Worm (Caenorhabditis elegans) whole organism, early embryonic: Measurements from ENCODE around the gene hyls-1.

Experiments used
- B0310.2 ChIP-seq: sonication (generic microtip); optimal IDR thresholded peaks from 2 replicates; lab custom pipeline; 2016; ENCODE audit warnings: mild to moderate bottlenecking, missing genetic modification characterization, missing compliant biosample characterization
- F13C5.2 ChIP-seq: sonication (generic microtip); optimal IDR thresholded peaks from 2 replicates; lab custom pipeline; 2017; ENCODE audit warnings: mild to moderate bottlenecking, missing genetic modification characterization, inconsistent platforms, missing compliant biosample characterization
- aly-1 ChIP-seq: sonication (generic microtip); optimal IDR thresholded peaks from 2 replicates; lab custom pipeline; 2016; ENCODE audit warnings: missing genetic modification characterization, missing compliant biosample characterization
- ama-1 ChIP-seq: fragments of 150-350 bp; optimal IDR thresholded peaks from 2 replicates; lab custom pipeline; 2014
- ceh-13 ChIP-seq: fragments of 200-800 bp; sonication (Bioruptor generic); optimal IDR thresholded peaks from 2 replicates; lab custom pipeline; 2018; ENCODE audit warnings: mild to moderate bottlenecking, missing genetic modification characterization, missing compliant biosample characterization
- ceh-36 ChIP-seq: sonication (generic microtip); optimal IDR thresholded peaks from 2 replicates; lab custom pipeline; 2016; ENCODE audit warnings: missing genetic modification characterization, inconsistent platforms, missing compliant biosample characterization
- ets-7 ChIP-seq: sonication (generic microtip); optimal IDR thresholded peaks from 2 replicates; lab custom pipeline; 2016; ENCODE audit warnings: missing genotype, missing genetic modification characterization, missing compliant biosample characterization
- flt-1 ChIP-seq: fragments of 200-800 bp; sonication (Bioruptor generic); IDR thresholded peaks from 2 replicates; pipeline ENCODE4 v1.3.6; 2022; ENCODE audit warnings: missing genetic modification characterization, missing compliant biosample characterization
- hmbx-1 ChIP-seq: sonication (generic microtip); optimal IDR thresholded peaks from 2 replicates; lab custom pipeline; 2016; ENCODE audit warnings: mild to moderate bottlenecking, missing genetic modification characterization, missing compliant biosample characterization
- hmg-4 ChIP-seq: fragments of 200-800 bp; sonication (Bioruptor generic); optimal IDR thresholded peaks from 2 replicates; lab custom pipeline; 2018; ENCODE audit warnings: mild to moderate bottlenecking, missing genetic modification characterization, missing compliant biosample characterization
- hnd-1 ChIP-seq: sonication (generic microtip); optimal IDR thresholded peaks from 2 replicates; lab custom pipeline; 2016; ENCODE audit warnings: missing genetic modification characterization, missing compliant biosample characterization
- pes-1 ChIP-seq: fragments of 200-800 bp; sonication (Bioruptor generic); IDR thresholded peaks from 2 replicates; pipeline ENCODE4 v1.3.6; 2022; ENCODE audit warnings: missing genetic modification reagents, missing genetic modification characterization, missing compliant biosample characterization
- scrt-1 ChIP-seq: fragments of 200-800 bp; sonication (Bioruptor generic); IDR thresholded peaks from 2 replicates; pipeline ENCODE4 v1.3.6; 2022; ENCODE audit warnings: missing genetic modification characterization, missing compliant biosample characterization
- sea-1 ChIP-seq: fragments of 200-800 bp; sonication (Bioruptor generic); conservative IDR thresholded peaks from 2 replicates; pipeline ENCODE4 v1.3.6; 2022; ENCODE audit warnings: missing genetic modification characterization, missing compliant biosample characterization
- tbx-11 ChIP-seq: fragments of 200-800 bp; sonication (Bioruptor generic); IDR thresholded peaks from 2 replicates; pipeline ENCODE4 v1.3.6; 2022; ENCODE audit warnings: missing genetic modification characterization, missing compliant biosample characterization
- tbx-37 ChIP-seq: fragments of 200-800 bp; sonication (Bioruptor generic); conservative IDR thresholded peaks from 2 replicates; pipeline ENCODE4 v1.3.6; 2022; ENCODE audit warnings: missing genetic modification reagents, missing genetic modification characterization, missing compliant biosample characterization
- tra-4 ChIP-seq: sonication (generic microtip); optimal IDR thresholded peaks from 2 replicates; lab custom pipeline; 2017; ENCODE audit warnings: missing genetic modification characterization, missing compliant biosample characterization

The hyls-1 gene

DNA sequence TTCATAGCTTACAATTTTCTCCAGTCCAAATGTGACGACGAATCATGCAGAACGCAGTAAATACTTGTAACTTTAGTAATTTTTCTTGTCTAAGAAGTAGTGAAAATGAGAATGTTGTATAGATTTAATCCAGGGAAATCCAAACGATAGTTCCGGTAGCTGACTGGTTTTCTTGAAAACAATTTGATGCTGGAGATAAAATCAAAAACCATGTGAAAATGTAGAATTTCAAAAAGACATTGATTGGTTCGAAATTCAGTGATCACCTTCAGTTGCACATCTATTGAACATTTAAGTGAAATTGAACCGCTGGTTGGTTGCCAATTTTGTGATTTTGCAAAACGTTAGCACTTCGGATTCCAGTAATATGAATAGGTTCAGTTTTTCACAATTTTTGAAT is 26.9 kb downstream of the hyls-1 start, which contains the start of gene C13A2.9:
Gene C13A2.9 (minus strand): TSS at position 101 of the 400 bp plus-strand sequence.
- TF ChIP-seq ets-7: no peak
- no peak for TF ChIP-seq tra-4 (tag; lab: Kevin White, UChicago)

ce11 chrV:7266021-7266420 is 28.8 kb downstream of the hyls-1 start, which contains the start of gene C13A2.7:
C13A2.7 (plus strand) TSS chrV:7266321.
- TF ChIP-seq pes-1 (GFP tag; lab: Robert Waterston, UW) (no peak), tbx-37 (GFP tag; lab: Robert Waterston, UW) (no peak), F13C5.2 (tag; lab: Kevin White, UChicago) (no peak), tbx-11 (GFP tag; lab: Robert Waterston, UW) (no peak), sea-1 (GFP tag; lab: Robert Waterston, UW) (no peak), ama-1 (lab: Kevin White, UChicago) (no peak), hmg-4 (GFP tag; lab: Kevin White, UChicago) (no peak), hmbx-1 (tag; lab: Kevin White, UChicago) (no peak), flt-1 (GFP tag; lab: Robert Waterston, UW) (no peak), ceh-36 (tag; lab: Kevin White, UChicago) (no peak), hnd-1 (no peak), aly-1 (no peak), ets-7 (no peak), B0310.2 (tag; lab: Kevin White, UChicago) (no peak), scrt-1 (GFP tag; lab: Robert Waterston, UW) (no peak), tra-4 (tag; lab: Kevin White, UChicago) (no peak), ceh-13 (GFP tag; lab: Kevin White, UChicago) (no peak)

DNA sequence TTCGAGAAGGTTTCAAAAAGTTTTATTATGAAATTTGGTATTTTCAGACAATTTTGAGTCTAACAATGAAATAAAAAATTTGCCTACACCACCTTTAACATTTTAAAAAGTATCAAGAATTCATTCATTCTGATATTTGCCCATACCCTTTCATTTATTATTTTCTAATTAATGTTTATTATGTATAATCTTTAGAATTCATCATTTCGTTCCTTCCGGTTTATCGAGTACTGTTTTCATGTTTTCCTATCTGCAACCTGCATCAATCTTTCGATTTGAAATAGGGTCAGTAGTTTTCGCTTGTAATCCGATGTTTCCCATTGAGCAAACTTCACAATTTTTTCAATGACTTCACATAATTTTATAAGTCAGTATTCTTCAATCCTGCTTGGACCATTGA is 32.2 kb downstream of the hyls-1 start, which contains the start of gene C13A2.6:
Gene C13A2.6 (plus strand): TSS at position 301 of the 400 bp plus-strand sequence.
- TF ChIP-seq tbx-11 (GFP tag; lab: Robert Waterston, UW) (no peak), aly-1 (no peak), ceh-36 (tag; lab: Kevin White, UChicago) (no peak), B0310.2 (tag; lab: Kevin White, UChicago) (no peak), hnd-1 (no peak), hmg-4 (GFP tag; lab: Kevin White, UChicago) (no peak), scrt-1 (GFP tag; lab: Robert Waterston, UW) (no peak), tra-4 (tag; lab: Kevin White, UChicago) (no peak), tbx-37 (GFP tag; lab: Robert Waterston, UW) (no peak), hmbx-1 (tag; lab: Kevin White, UChicago) (no peak), ama-1 (lab: Kevin White, UChicago) (no peak), pes-1 (GFP tag; lab: Robert Waterston, UW) (no peak), sea-1 (GFP tag; lab: Robert Waterston, UW) (no peak)

- TF ChIP-seq B0310.2 (tag; lab: Kevin White, UChicago) (no peak), tbx-37 (GFP tag; lab: Robert Waterston, UW) (no peak), pes-1 (GFP tag; lab: Robert Waterston, UW) (no peak), aly-1 (no peak), hmbx-1 (tag; lab: Kevin White, UChicago) (no peak), tbx-11 (GFP tag; lab: Robert Waterston, UW) (no peak), ceh-13 (GFP tag; lab: Kevin White, UChicago) (no peak), sea-1 (GFP tag; lab: Robert Waterston, UW) (no peak), hnd-1 (no peak), F13C5.2 (tag; lab: Kevin White, UChicago) (no peak), ets-7 (no peak), scrt-1 (GFP tag; lab: Robert Waterston, UW) (no peak), tra-4 (tag; lab: Kevin White, UChicago) (no peak), hmg-4 (GFP tag; lab: Kevin White, UChicago) (no peak)
These were observed 37.8 kb downstream of the hyls-1 start, which contains the start of gene C13A2.10 for ce11 chrV:7274992-7275391. C13A2.10 (minus strand) TSS chrV:7275092.

DNA sequence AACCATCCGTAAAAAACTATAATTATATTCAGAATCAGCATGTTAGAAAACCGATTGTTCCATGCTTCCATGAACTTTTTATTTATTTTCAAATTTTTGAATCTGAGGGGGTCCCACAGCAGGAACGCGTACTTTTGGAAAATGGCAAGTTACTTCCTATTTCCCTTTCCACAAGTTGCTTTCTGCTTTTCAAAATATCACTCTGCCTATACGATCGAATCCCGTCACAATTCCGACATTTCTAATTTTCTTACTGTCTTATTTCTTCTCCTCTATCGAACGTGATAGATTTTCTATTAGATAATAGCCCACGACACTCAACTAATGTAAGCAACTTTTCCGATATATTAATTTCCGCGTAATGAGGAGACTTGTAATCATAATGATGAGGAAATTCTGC is 38.3 kb downstream of the hyls-1 start, which contains the start of gene C13A2.5:
Gene C13A2.5 (plus strand): TSS at position 301 of the 400 bp plus-strand sequence.
- no peak for TF ChIP-seq tbx-11 (GFP tag; lab: Robert Waterston, UW)

- no peak for TF ChIP-seq pes-1 (GFP tag; lab: Robert Waterston, UW)
- no peak for TF ChIP-seq ets-7
- no peak for TF ChIP-seq ceh-13 (GFP tag; lab: Kevin White, UChicago)
- TF ChIP-seq scrt-1 (GFP tag; lab: Robert Waterston, UW): no peak
- no peak for TF ChIP-seq flt-1 (GFP tag; lab: Robert Waterston, UW)
- no peak for TF ChIP-seq ama-1 (lab: Kevin White, UChicago)
- TF ChIP-seq B0310.2 (tag; lab: Kevin White, UChicago): no peak
- no peak for TF ChIP-seq aly-1
- TF ChIP-seq ceh-36 (tag; lab: Kevin White, UChicago): no peak
- TF ChIP-seq tra-4 (tag; lab: Kevin White, UChicago): no peak
These were observed 41.9 kb downstream of the hyls-1 start, which contains the start of gene C13A2.4 for ce11 chrV:7279090-7279489. C13A2.4 (plus strand) TSS chrV:7279390.

DNA sequence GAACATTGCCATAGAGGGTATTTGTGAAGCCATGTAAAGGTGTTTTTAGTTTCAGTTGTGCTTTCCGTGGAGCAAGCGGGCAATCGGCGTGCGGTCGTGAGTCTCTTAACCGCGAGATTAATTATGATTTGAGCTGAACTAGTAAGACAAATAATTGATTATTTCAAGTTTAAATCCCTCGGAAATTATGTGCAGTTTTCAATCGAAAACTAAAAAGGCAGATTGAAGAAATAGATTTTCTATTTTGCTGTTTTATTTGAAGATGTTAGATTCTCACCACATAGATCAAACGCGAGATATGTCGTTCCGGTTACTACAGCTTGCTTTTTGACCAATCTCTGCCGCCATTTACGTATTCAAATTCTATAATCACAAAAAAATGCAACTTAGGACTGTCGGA is 44.9 kb downstream of the hyls-1 start, which contains the start of gene C13A2.3:
Gene C13A2.3 (plus strand): TSS at position 301 of the 400 bp plus-strand sequence.
- TF ChIP-seq F13C5.2 (tag; lab: Kevin White, UChicago): no peak
- no peak for TF ChIP-seq hmbx-1 (tag; lab: Kevin White, UChicago)
- no peak for TF ChIP-seq flt-1 (GFP tag; lab: Robert Waterston, UW)
- no peak for TF ChIP-seq ets-7
- TF ChIP-seq ama-1 (lab: Kevin White, UChicago): no peak
- TF ChIP-seq hnd-1: no peak
- no peak for TF ChIP-seq tbx-37 (GFP tag; lab: Robert Waterston, UW)
- no peak for TF ChIP-seq hmg-4 (GFP tag; lab: Kevin White, UChicago)
- TF ChIP-seq ceh-36 (tag; lab: Kevin White, UChicago): no peak
- no peak for TF ChIP-seq ceh-13 (GFP tag; lab: Kevin White, UChicago)
- no peak for TF ChIP-seq pes-1 (GFP tag; lab: Robert Waterston, UW)
- TF ChIP-seq sea-1 (GFP tag; lab: Robert Waterston, UW): no peak
- no peak for TF ChIP-seq B0310.2 (tag; lab: Kevin White, UChicago)
- no peak for TF ChIP-seq tbx-11 (GFP tag; lab: Robert Waterston, UW)
- TF ChIP-seq tra-4 (tag; lab: Kevin White, UChicago): no peak
- TF ChIP-seq aly-1: no peak
- TF ChIP-seq scrt-1 (GFP tag; lab: Robert Waterston, UW): no peak
